Worm (Caenorhabditis elegans) whole organism, mixed stage, embryonic: ENCODE measurements around the gene C17B7.14.

Experiments used
- M03D4.4 ChIP-seq: sonication (generic microtip); optimal IDR thresholded peaks from 2 replicates; lab custom pipeline; 2017; ENCODE audit warnings: mild to moderate bottlenecking, missing genetic modification characterization, missing compliant biosample characterization
- bed-3 ChIP-seq: fragments of 200-800 bp; sonication (Bioruptor generic); optimal IDR thresholded peaks from 3 replicates; lab custom pipeline; 2018; ENCODE audit warnings: mild to moderate bottlenecking, missing genetic modification characterization, moderate library complexity, missing compliant biosample characterization
- blmp-1 ChIP-seq: fragments of 150-350 bp; optimal IDR thresholded peaks from 2 replicates; lab custom pipeline; 2014; ENCODE audit warnings: missing biosample characterization, missing genetic modification characterization
- ceh-39 ChIP-seq: fragments of 150-350 bp; optimal IDR thresholded peaks from 2 replicates; lab custom pipeline; 2014; ENCODE audit warnings: missing biosample characterization, missing genetic modification characterization
- ceh-43 ChIP-seq: fragments of 200-800 bp; sonication (Bioruptor generic); optimal IDR thresholded peaks from 2 replicates; lab custom pipeline; 2018; ENCODE audit warnings: mild to moderate bottlenecking, missing genetic modification characterization, moderate library complexity, missing compliant biosample characterization
- ceh-83 ChIP-seq: fragments of 200-800 bp; sonication (Bioruptor generic); optimal IDR thresholded peaks from 2 replicates; lab custom pipeline; 2018; ENCODE audit warnings: mild to moderate bottlenecking, missing genetic modification characterization, missing compliant biosample characterization
- ces-1 ChIP-seq: fragments of 150-350 bp; optimal IDR thresholded peaks from 2 replicates; lab custom pipeline; 2014; ENCODE audit warnings: missing biosample characterization, missing genetic modification reagents, missing genetic modification characterization
- cnd-1 ChIP-seq: fragments of 200-800 bp; sonication (Bioruptor generic); optimal IDR thresholded peaks from 2 replicates; lab custom pipeline; 2018; ENCODE audit warnings: mild to moderate bottlenecking, missing genetic modification characterization, missing compliant biosample characterization
- drap-1 ChIP-seq: fragments of 200-800 bp; sonication (Bioruptor generic); optimal IDR thresholded peaks from 3 replicates; lab custom pipeline; 2018; ENCODE audit warnings: mild to moderate bottlenecking, missing genetic modification characterization, missing compliant biosample characterization
- elt-1 ChIP-seq: sonication (generic microtip); optimal IDR thresholded peaks from 2 replicates; lab custom pipeline; 2017; ENCODE audit warnings: missing genetic modification characterization, mild to moderate bottlenecking, missing compliant biosample characterization, antibody characterized with exemption, moderate library complexity, borderline replicate concordance; ENCODE audit not compliant: insufficient read depth
- elt-3 ChIP-seq: fragments of 150-350 bp; optimal IDR thresholded peaks from 2 replicates; lab custom pipeline; 2014; ENCODE audit warnings: missing biosample characterization, missing genetic modification characterization
- flh-1 ChIP-seq: fragments of 200-800 bp; sonication (Bioruptor generic); optimal IDR thresholded peaks from 2 replicates; lab custom pipeline; 2018; ENCODE audit warnings: mild to moderate bottlenecking, missing genetic modification characterization, moderate library complexity, missing compliant biosample characterization
- ham-2 ChIP-seq: fragments of 200-800 bp; sonication (Bioruptor generic); optimal IDR thresholded peaks from 2 replicates; lab custom pipeline; 2018; ENCODE audit warnings: mild to moderate bottlenecking, missing genetic modification characterization, missing compliant biosample characterization
- hlh-1 ChIP-seq: fragments of 150-350 bp; optimal IDR thresholded peaks from 2 replicates; lab custom pipeline; 2014; ENCODE audit warnings: missing biosample characterization, missing genetic modification reagents, missing genetic modification characterization
- lin-13 ChIP-seq: fragments of 150-350 bp; optimal IDR thresholded peaks from 2 replicates; lab custom pipeline; 2014; ENCODE audit warnings: missing biosample characterization, missing genetic modification characterization
- lin-32 ChIP-seq: fragments of 200-800 bp; sonication (Bioruptor generic); optimal IDR thresholded peaks from 2 replicates; lab custom pipeline; 2018; ENCODE audit warnings: mild to moderate bottlenecking, missing genetic modification characterization, missing compliant biosample characterization
- lsy-2 ChIP-seq: fragments of 150-350 bp; optimal IDR thresholded peaks from 2 replicates; lab custom pipeline; 2014; ENCODE audit warnings: missing biosample characterization, missing genetic modification characterization
- mep-1 ChIP-seq: fragments of 150-350 bp; optimal IDR thresholded peaks from 2 replicates; lab custom pipeline; 2017; ENCODE audit warnings: missing biosample characterization, missing genetic modification reagents, missing genetic modification characterization, inconsistent platforms
- mls-2 ChIP-seq: sonication (generic microtip); optimal IDR thresholded peaks from 2 replicates; lab custom pipeline; 2016; ENCODE audit warnings: mild to moderate bottlenecking, missing genetic modification characterization, moderate library complexity, missing compliant biosample characterization
- nhr-12 ChIP-seq: fragments of 150-350 bp; optimal IDR thresholded peaks from 2 replicates; lab custom pipeline; 2014; ENCODE audit warnings: missing biosample characterization, missing genetic modification characterization
- nhr-2 ChIP-seq: fragments of 150-350 bp; optimal IDR thresholded peaks from 2 replicates; lab custom pipeline; 2014; ENCODE audit warnings: missing biosample characterization, missing genetic modification characterization
- nhr-237 ChIP-seq: fragments of 150-350 bp; optimal IDR thresholded peaks from 2 replicates; lab custom pipeline; 2014; ENCODE audit warnings: missing biosample characterization, missing genetic modification characterization
- nhr-28 ChIP-seq: fragments of 150-350 bp; optimal IDR thresholded peaks from 2 replicates; lab custom pipeline; 2014; ENCODE audit warnings: missing biosample characterization, missing genetic modification characterization
- nhr-76 ChIP-seq: sonication (generic microtip); optimal IDR thresholded peaks from 2 replicates; lab custom pipeline; 2017; ENCODE audit warnings: missing biosample characterization, missing genetic modification characterization
- pha-4 ChIP-seq: fragments of 150-350 bp; optimal IDR thresholded peaks from 2 replicates; lab custom pipeline; 2018; ENCODE audit warnings: missing biosample characterization, missing genetic modification reagents, missing genetic modification characterization
- sem-2 ChIP-seq: fragments of 200-800 bp; sonication (Bioruptor generic); optimal IDR thresholded peaks from 2 replicates; lab custom pipeline; 2018; ENCODE audit warnings: mild to moderate bottlenecking, missing genetic modification characterization, missing compliant biosample characterization
- snpc-4 ChIP-seq: fragments of 150-350 bp; optimal IDR thresholded peaks from 2 replicates; lab custom pipeline; 2014; ENCODE audit warnings: missing biosample characterization, missing genetic modification characterization
- tbx-8 ChIP-seq: fragments of 200-800 bp; sonication (Bioruptor generic); optimal IDR thresholded peaks from 2 replicates; lab custom pipeline; 2018; ENCODE audit warnings: mild to moderate bottlenecking, missing genetic modification characterization, moderate library complexity, missing compliant biosample characterization
- unc-120 ChIP-seq: sonication (generic microtip); optimal IDR thresholded peaks from 2 replicates; lab custom pipeline; 2017; ENCODE audit warnings: missing genetic modification characterization, missing compliant biosample characterization; ENCODE audit not compliant: poor library complexity, severe bottlenecking
- unc-62 ChIP-seq: fragments of 150-350 bp; optimal IDR thresholded peaks from 2 replicates; lab custom pipeline; 2014; ENCODE audit warnings: missing biosample characterization, missing genetic modification reagents, missing genetic modification characterization
- zip-8 ChIP-seq: fragments of 150-350 bp; optimal IDR thresholded peaks from 2 replicates; lab custom pipeline; 2014; ENCODE audit warnings: missing biosample characterization, missing genetic modification characterization
- ztf-11 ChIP-seq: fragments of 150-350 bp; optimal IDR thresholded peaks from 2 replicates; lab custom pipeline; 2014; ENCODE audit warnings: missing biosample characterization, missing genetic modification characterization

C17B7.14 gene

DNA sequence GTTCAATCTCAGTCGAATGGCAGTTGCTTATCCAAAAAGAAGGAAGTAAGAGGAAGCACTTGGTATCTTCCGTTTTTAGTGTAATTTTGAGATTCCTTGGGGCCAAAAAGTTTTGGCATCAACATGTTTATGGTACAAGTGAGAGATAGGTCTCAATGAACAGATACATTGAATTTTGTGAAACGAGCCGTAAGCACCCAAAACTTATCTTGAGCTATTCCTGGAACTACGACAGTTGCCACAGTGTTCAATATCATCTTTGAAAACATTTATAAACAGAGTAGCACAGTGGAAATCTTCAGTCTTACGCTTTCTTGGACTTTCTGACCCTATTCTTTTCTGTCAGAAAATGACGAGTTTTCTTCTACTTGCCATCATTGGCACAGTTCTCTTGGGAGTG lies 45.3 kb downstream of the C17B7.14 start, which contains the start of gene T28A11.3:
Gene T28A11.3 (plus strand): TSS at position 301 of the 400 bp plus-strand sequence.
- no peak for TF ChIP-seq lin-13 (tag; lab: Kevin White, UChicago)
- TF ChIP-seq ztf-11 (tag; lab: Kevin White, UChicago): no peak
- TF ChIP-seq lin-32 (GFP tag; lab: Kevin White, UChicago): no peak
- TF ChIP-seq elt-1 (tag; lab: Kevin White, UChicago): no peak
- no peak for TF ChIP-seq ceh-39 (tag; lab: Kevin White, UChicago)
- TF ChIP-seq drap-1: no peak
- TF ChIP-seq elt-3: no peak
- no peak for TF ChIP-seq ces-1 (GFP tag; lab: Kevin White, UChicago)
- TF ChIP-seq nhr-28 (tag; lab: Kevin White, UChicago): no peak
- TF ChIP-seq lsy-2 (tag; lab: Kevin White, UChicago): no peak
- TF ChIP-seq hlh-1 (tag; lab: Kevin White, UChicago): no peak
- TF ChIP-seq ceh-43 (GFP tag; lab: Kevin White, UChicago): no peak
- no peak for TF ChIP-seq flh-1 (GFP tag; lab: Kevin White, UChicago)
- TF ChIP-seq cnd-1 (tag; lab: Kevin White, UChicago): no peak
- no peak for TF ChIP-seq nhr-76 (tag; lab: Kevin White, UChicago)
- TF ChIP-seq snpc-4 (tag; lab: Kevin White, UChicago): no peak
- TF ChIP-seq tbx-8 (GFP tag; lab: Kevin White, UChicago): no peak

DNA sequence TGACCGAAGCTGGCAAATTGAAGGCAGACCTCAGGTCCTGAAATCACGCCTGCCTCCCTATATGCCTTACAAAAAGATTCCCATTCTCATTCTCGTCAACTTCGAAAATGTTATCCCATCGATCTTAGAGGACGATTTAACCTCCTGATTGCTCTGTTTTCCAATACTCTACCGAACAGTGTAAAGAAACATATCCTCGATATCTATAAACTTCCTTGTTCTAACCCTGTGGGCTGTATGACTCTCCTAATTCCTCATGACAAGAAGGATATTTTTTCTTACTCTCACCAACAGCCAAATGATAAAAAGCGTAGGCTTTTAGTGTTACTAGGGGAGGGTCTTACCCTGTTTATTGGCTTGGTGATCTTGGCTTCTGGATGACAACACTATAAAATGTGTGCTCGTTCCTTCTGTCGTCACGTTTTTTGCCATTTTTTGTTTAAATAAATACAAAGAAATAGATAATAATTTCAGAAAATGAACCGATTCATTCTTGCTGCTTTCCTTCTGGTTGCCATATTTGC lies 46.7 kb downstream of the C17B7.14 start, which contains the start of gene T28A11.4:
Gene T28A11.4 (plus strand): TSS at position 474 of the 524 bp plus-strand sequence.
- TF ChIP-seq ham-2 (GFP tag; lab: Kevin White, UChicago): no peak
- TF ChIP-seq M03D4.4 (tag; lab: Kevin White, UChicago): no peak
- no peak for TF ChIP-seq elt-1 (tag; lab: Kevin White, UChicago)
- TF ChIP-seq sem-2 (GFP tag; lab: Kevin White, UChicago): no peak
- TF ChIP-seq ztf-11 (tag; lab: Kevin White, UChicago): no peak
- TF ChIP-seq pha-4 (tag; lab: Kevin White, UChicago): no peak
- no peak for TF ChIP-seq bed-3 (GFP tag; lab: Kevin White, UChicago)
- no peak for TF ChIP-seq unc-62 (GFP tag; lab: Kevin White, UChicago)
- no peak for TF ChIP-seq nhr-237 (tag; lab: Kevin White, UChicago)
- TF ChIP-seq unc-120: no peak
- TF ChIP-seq mls-2: no peak
- no peak for TF ChIP-seq mep-1 (tag; lab: Kevin White, UChicago)
- TF ChIP-seq blmp-1: no peak
- TF ChIP-seq ceh-83 (GFP tag; lab: Kevin White, UChicago): no peak
- no peak for TF ChIP-seq flh-1 (GFP tag; lab: Kevin White, UChicago)
- TF ChIP-seq tbx-8 (GFP tag; lab: Kevin White, UChicago): no peak

DNA sequence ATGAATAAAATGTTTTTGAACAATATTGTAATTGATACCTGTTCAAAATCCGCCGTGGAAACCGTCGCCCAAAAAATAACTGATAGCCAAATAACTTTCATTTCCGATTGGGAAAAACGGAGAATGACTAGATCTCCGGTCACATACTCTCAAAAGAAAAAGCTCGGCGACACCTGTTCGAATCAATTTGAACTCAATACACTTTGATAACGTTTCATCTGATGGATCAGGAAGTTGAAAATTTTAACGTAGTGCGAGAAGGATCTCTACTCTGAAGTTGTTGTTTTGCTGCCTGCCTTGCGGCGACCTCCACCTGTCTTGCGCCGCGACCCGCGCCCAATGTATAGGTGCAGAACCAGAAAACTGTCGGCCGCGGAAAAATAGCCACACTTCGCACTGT lies 47.2 kb downstream of the C17B7.14 start, which contains the start of gene T28A11.20:
Gene T28A11.20 (minus strand): TSS at position 101 of the 400 bp plus-strand sequence.
- no peak for TF ChIP-seq pha-4 (tag; lab: Kevin White, UChicago)
- TF ChIP-seq lin-13 (tag; lab: Kevin White, UChicago): no peak
- no peak for TF ChIP-seq ztf-11 (tag; lab: Kevin White, UChicago)
- no peak for TF ChIP-seq zip-8 (tag; lab: Kevin White, UChicago)
- no peak for TF ChIP-seq ceh-39 (tag; lab: Kevin White, UChicago)
- TF ChIP-seq ces-1 (GFP tag; lab: Kevin White, UChicago): no peak
- no peak for TF ChIP-seq cnd-1 (tag; lab: Kevin White, UChicago)
- no peak for TF ChIP-seq nhr-2 (tag; lab: Kevin White, UChicago)
- no peak for TF ChIP-seq bed-3 (GFP tag; lab: Kevin White, UChicago)
- no peak for TF ChIP-seq hlh-1 (tag; lab: Kevin White, UChicago)
- TF ChIP-seq nhr-12 (tag; lab: Kevin White, UChicago): no peak
- no peak for TF ChIP-seq tbx-8 (GFP tag; lab: Kevin White, UChicago)
- no peak for TF ChIP-seq elt-3
- no peak for TF ChIP-seq flh-1 (GFP tag; lab: Kevin White, UChicago)
- no peak for TF ChIP-seq unc-62 (GFP tag; lab: Kevin White, UChicago)
